Worm (Caenorhabditis elegans): ENCODE results near the gene F46G11.6.

ce11 chrX:5836527-5836926 is 50.2 kb downstream of the F46G11.6 start:
- TF ChIP-seq pha-4 (tag; optimal IDR thresholded peaks at IDR 0.05): no peak
- no peak for TF ChIP-seq nfya-1 (tag; optimal IDR thresholded peaks at IDR 0.05)
- TF ChIP-seq unc-86 (tag; optimal IDR thresholded peaks at IDR 0.05): no peak
- no peak for TF ChIP-seq ceh-18 (tag; optimal IDR thresholded peaks at IDR 0.05)
- TF ChIP-seq hlh-30 (tag; optimal IDR thresholded peaks at IDR 0.05; ENCODE audit: insufficient read depth): no peak
